Worm (Caenorhabditis elegans): ENCODE results near the gene T01B10.5.

- TF ChIP-seq dsc-1 (tag; optimal IDR thresholded peaks at IDR 0.05) (no peak), sptf-1 (tag; optimal IDR thresholded peaks at IDR 0.05) (no peak), ztf-11 (tag; optimal IDR thresholded peaks at IDR 0.05) (no peak), unc-98 (GFP tag; IDR thresholded peaks at IDR 0.05) (no peak), unc-62 (GFP tag; optimal IDR thresholded peaks at IDR 0.05) (no peak), unc-30 (tag; optimal IDR thresholded peaks at IDR 0.05) (no peak), nhr-20 (tag; optimal IDR thresholded peaks at IDR 0.05) (no peak), ces-1 (GFP tag; optimal IDR thresholded peaks at IDR 0.05) (no peak), snpc-4 (tag; optimal IDR thresholded peaks at IDR 0.05) (no peak), nhr-12 (tag; optimal IDR thresholded peaks at IDR 0.05) (no peak), nhr-85 (tag) (no peak)
Observed at ce11 chrX:8521614-8522013, 26.5 kb downstream of the T01B10.5 start, which contains the start of gene C03G5.14.

Data from whole organism, L1 larva.